Fruit fly (Drosophila melanogaster) whole organism, wandering third instar larva: ENCODE data around the gene Ect3.

ENCODE experiments used
- Hnf4 ChIP-seq: fragments of 200-800 bp; sonication (Bioruptor generic); optimal IDR thresholded peaks from 2 replicates; lab custom pipeline; 2016; ENCODE audit warnings: missing biosample characterization, mild to moderate bottlenecking, missing genetic modification characterization
- Rel ChIP-seq, 2 experiments: fragments of 200-800 bp; sonication (Bioruptor generic) in 1 of 2; optimal IDR thresholded peaks; 2 replicates in 1 of 2; 3 replicates in 1 of 2; lab custom pipeline; 2016 to 2019; ENCODE audit warnings: mild to moderate bottlenecking in 2 of 2, missing biosample characterization in 2 of 2, missing genetic modification characterization in 2 of 2, moderate library complexity in 1 of 2
- Vsx2 ChIP-seq: fragments of 200-300, 225-300 bp; sonication (Bioruptor generic); optimal IDR thresholded peaks from 2 replicates; lab custom pipeline; 2018; ENCODE audit warnings: missing biosample characterization, missing genetic modification characterization; ENCODE audit not compliant: partially characterized antibody
- brk ChIP-seq: fragments of 200-800 bp; sonication (Bioruptor generic); optimal IDR thresholded peaks from 2 replicates; lab custom pipeline; 2016; ENCODE audit warnings: missing biosample characterization, mild to moderate bottlenecking, missing genetic modification characterization
- pan ChIP-seq: fragments of >200 bp; optimal IDR thresholded peaks from 2 replicates; lab custom pipeline; 2017
- psq ChIP-seq: fragments of 200-800 bp; sonication (Bioruptor generic); optimal IDR thresholded peaks from 3 replicates; lab custom pipeline; 2017; ENCODE audit warnings: missing biosample characterization, mild to moderate bottlenecking, missing genetic modification characterization, moderate library complexity
- usp ChIP-seq: fragments of >200 bp; optimal IDR thresholded peaks from 2 replicates; lab custom pipeline; 2017; ENCODE audit warnings: missing biosample characterization, missing genetic modification characterization

DNA sequence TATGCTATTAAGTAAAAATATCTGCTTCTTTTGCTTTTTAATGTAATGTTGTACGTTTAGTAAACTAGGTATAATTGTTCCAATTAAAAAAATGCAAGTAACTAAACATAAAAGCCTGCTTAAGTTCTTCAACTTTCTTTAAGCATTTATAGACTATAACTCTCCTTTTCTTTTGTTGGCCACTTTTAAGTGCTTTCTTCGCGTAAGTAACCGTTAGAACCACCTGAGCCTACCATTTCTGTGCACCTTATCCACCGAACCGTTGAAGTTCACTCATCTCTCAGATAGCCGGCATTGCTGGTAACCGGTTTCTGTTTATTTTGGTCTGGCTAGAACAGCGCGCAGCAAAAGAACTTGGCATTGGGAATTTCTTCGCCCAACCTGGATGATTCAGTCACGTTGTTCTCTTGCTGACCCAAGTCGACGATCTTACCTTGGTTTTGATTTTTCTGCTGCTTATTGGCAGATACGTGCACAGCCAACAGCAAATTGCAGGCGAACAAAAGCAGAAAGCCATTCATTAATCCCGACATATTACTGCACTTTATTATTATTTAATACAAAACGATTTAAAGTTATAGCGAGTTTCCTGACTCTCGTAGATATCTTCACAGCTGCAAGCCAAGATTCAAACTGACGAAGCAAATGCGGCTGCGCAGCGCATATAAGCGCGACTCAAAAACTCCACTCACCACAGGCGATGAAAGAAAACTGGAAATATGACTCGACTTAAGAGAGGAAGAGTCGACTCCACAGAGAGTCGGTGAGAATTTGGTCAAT, 22.3 kb upstream of the Ect3 start, which contains the start of gene CG10005:
- TF ChIP-seq psq (no peak), brk (no peak), usp (GFP tag; lab: Kevin White, UChicago) (no peak), Rel (GFP tag; optimal IDR thresholded peaks at IDR 0.05; lab: Kevin White, UChicago) (no peak), Rel (tag; optimal IDR thresholded peaks at IDR 0.05; lab: Kevin White, UChicago) (peak; percentile 3), pan (lab: Kevin White, UChicago) (no peak), Hnf4 (GFP tag; lab: Kevin White, UChicago) (no peak), Vsx2 (no peak)
